Worm (Caenorhabditis elegans) whole organism, early embryonic: ENCODE measurements around the gene col-91.

Source experiments
- F13C5.2 ChIP-seq: sonication (generic microtip); optimal IDR thresholded peaks from 2 replicates; lab custom pipeline; 2017; ENCODE audit warnings: mild to moderate bottlenecking, missing genetic modification characterization, inconsistent platforms, missing compliant biosample characterization
- ama-1 ChIP-seq: fragments of 150-350 bp; optimal IDR thresholded peaks from 2 replicates; lab custom pipeline; 2014
- ceh-13 ChIP-seq: fragments of 200-800 bp; sonication (Bioruptor generic); optimal IDR thresholded peaks from 2 replicates; lab custom pipeline; 2018; ENCODE audit warnings: mild to moderate bottlenecking, missing genetic modification characterization, missing compliant biosample characterization
- flt-1 ChIP-seq: fragments of 200-800 bp; sonication (Bioruptor generic); IDR thresholded peaks from 2 replicates; pipeline ENCODE4 v1.3.6; 2022; ENCODE audit warnings: missing genetic modification characterization, missing compliant biosample characterization
- hnd-1 ChIP-seq: sonication (generic microtip); optimal IDR thresholded peaks from 2 replicates; lab custom pipeline; 2016; ENCODE audit warnings: missing genetic modification characterization, missing compliant biosample characterization
- pes-1 ChIP-seq: fragments of 200-800 bp; sonication (Bioruptor generic); IDR thresholded peaks from 2 replicates; pipeline ENCODE4 v1.3.6; 2022; ENCODE audit warnings: missing genetic modification reagents, missing genetic modification characterization, missing compliant biosample characterization
- tbx-11 ChIP-seq: fragments of 200-800 bp; sonication (Bioruptor generic); IDR thresholded peaks from 2 replicates; pipeline ENCODE4 v1.3.6; 2022; ENCODE audit warnings: missing genetic modification characterization, missing compliant biosample characterization
- tbx-37 ChIP-seq: fragments of 200-800 bp; sonication (Bioruptor generic); conservative IDR thresholded peaks from 2 replicates; pipeline ENCODE4 v1.3.6; 2022; ENCODE audit warnings: missing genetic modification reagents, missing genetic modification characterization, missing compliant biosample characterization

DNA sequence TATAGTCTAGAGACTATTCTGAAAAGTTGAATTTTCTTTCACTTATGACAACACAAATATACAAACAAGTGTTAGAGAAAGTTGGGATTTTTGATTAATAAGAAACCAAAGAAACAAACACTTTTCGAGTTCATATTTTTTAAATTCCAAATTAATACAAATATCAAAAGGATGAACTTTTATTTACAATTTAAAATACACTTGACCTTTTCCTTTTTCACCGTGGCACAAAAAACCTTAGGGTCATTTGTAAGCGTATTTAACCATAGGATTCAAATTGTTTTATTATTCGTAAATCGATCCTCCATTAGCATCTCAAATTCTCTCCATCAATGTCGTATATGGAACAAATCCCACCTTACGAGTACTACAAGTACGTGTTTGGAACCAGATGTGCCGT lies 27.6 kb downstream of the col-91 start, which contains the start of gene C02F5.5:
- TF ChIP-seq ama-1 (lab: Kevin White, UChicago), result no peak
- no peak for TF ChIP-seq hnd-1
- no peak for TF ChIP-seq F13C5.2
- TF ChIP-seq pes-1 (GFP tag; lab: Robert Waterston, UW), result no peak
- no peak for TF ChIP-seq tbx-37
- no peak for TF ChIP-seq ceh-13 (GFP tag; lab: Kevin White, UChicago)
- TF ChIP-seq flt-1 (GFP tag; lab: Robert Waterston, UW), result no peak
- TF ChIP-seq tbx-11, result no peak
